Worm (Caenorhabditis elegans): Measurements from ENCODE around the gene str-168.

ce11 chrIV:4938664-4939063, at the start of gene str-168:
- TF ChIP-seq unc-62 (GFP tag; optimal IDR thresholded peaks at IDR 0.05) (no peak), elt-3 (tag; optimal IDR thresholded peaks at IDR 0.05) (no peak), mep-1 (tag; optimal IDR thresholded peaks at IDR 0.05) (no peak), nhr-12 (tag; optimal IDR thresholded peaks at IDR 0.05) (no peak)
